Worm (Caenorhabditis elegans): Measurements from ENCODE around the gene T26C5.5.

DNA sequence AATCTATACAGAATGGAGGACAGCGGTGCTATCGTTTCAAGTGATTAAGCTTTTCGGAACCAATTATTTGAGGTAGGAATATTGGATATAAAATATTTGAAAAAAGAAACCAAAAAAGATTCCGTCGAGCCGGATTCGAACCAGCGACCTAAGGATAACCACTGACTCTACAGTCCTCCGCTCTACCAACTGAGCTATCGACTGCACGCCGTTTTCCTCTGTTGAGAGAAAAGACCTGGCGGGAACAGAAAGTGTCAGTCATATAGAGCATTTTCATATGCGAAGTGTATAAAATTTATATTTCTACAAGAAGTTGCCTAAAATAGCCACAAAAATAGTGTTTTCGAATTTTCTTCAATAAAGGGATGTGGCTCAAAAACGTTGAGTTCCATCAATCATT, 34.9 kb downstream of the T26C5.5 start:
- TF ChIP-seq ets-4 (tag; optimal IDR thresholded peaks at IDR 0.05) (no peak), pax-1 (tag; optimal IDR thresholded peaks at IDR 0.05) (no peak), K09A11.1 (tag; optimal IDR thresholded peaks at IDR 0.05; ENCODE audit: insufficient read depth) (no peak), pqm-1 (tag; optimal IDR thresholded peaks at IDR 0.05) (no peak), rnt-1 (tag; optimal IDR thresholded peaks at IDR 0.05) (no peak)
